Fruit fly (Drosophila melanogaster): ENCODE data around the gene Cyt-b5-r.

- TF ChIP-seq Dif (GFP tag; optimal IDR thresholded peaks at IDR 0.05; ENCODE audit: partially characterized antibody) (no peak), Hr83 (GFP tag; optimal IDR thresholded peaks at IDR 0.05; ENCODE audit: poor library complexity, severe bottlenecking) (no peak), pan (optimal IDR thresholded peaks at IDR 0.05) (no peak), Rel (GFP tag; optimal IDR thresholded peaks at IDR 0.05) (no peak), Rel (tag; optimal IDR thresholded peaks at IDR 0.05) (no peak), ey (GFP tag; optimal IDR thresholded peaks at IDR 0.05) (no peak), lola (GFP tag; optimal IDR thresholded peaks at IDR 0.05) (no peak), Mio (GFP tag; optimal IDR thresholded peaks at IDR 0.05) (no peak), Hnf4 (GFP tag; optimal IDR thresholded peaks at IDR 0.05) (no peak), psq (GFP tag; optimal IDR thresholded peaks at IDR 0.05) (no peak)
These were observed 3.4 kb upstream of the Cyt-b5-r start, which contains the start of gene Ugt37C2 for dm6 chr2L:16793970-16794369.
